Worm (Caenorhabditis elegans) whole organism, mixed stage, embryonic: ENCODE data around the gene ZK856.18.

Experiments
- M03D4.4 ChIP-seq: sonication (generic microtip); optimal IDR thresholded peaks from 2 replicates; lab custom pipeline; 2017; ENCODE audit warnings: mild to moderate bottlenecking, missing genetic modification characterization, missing compliant biosample characterization
- bed-3 ChIP-seq: fragments of 200-800 bp; sonication (Bioruptor generic); optimal IDR thresholded peaks from 3 replicates; lab custom pipeline; 2018; ENCODE audit warnings: mild to moderate bottlenecking, missing genetic modification characterization, moderate library complexity, missing compliant biosample characterization
- blmp-1 ChIP-seq: fragments of 150-350 bp; optimal IDR thresholded peaks from 2 replicates; lab custom pipeline; 2014; ENCODE audit warnings: missing biosample characterization, missing genetic modification characterization
- ceh-39 ChIP-seq: fragments of 150-350 bp; optimal IDR thresholded peaks from 2 replicates; lab custom pipeline; 2014; ENCODE audit warnings: missing biosample characterization, missing genetic modification characterization
- ceh-43 ChIP-seq: fragments of 200-800 bp; sonication (Bioruptor generic); optimal IDR thresholded peaks from 2 replicates; lab custom pipeline; 2018; ENCODE audit warnings: mild to moderate bottlenecking, missing genetic modification characterization, moderate library complexity, missing compliant biosample characterization
- ceh-83 ChIP-seq: fragments of 200-800 bp; sonication (Bioruptor generic); optimal IDR thresholded peaks from 2 replicates; lab custom pipeline; 2018; ENCODE audit warnings: mild to moderate bottlenecking, missing genetic modification characterization, missing compliant biosample characterization
- ces-1 ChIP-seq: fragments of 150-350 bp; optimal IDR thresholded peaks from 2 replicates; lab custom pipeline; 2014; ENCODE audit warnings: missing biosample characterization, missing genetic modification reagents, missing genetic modification characterization
- cnd-1 ChIP-seq: fragments of 200-800 bp; sonication (Bioruptor generic); optimal IDR thresholded peaks from 2 replicates; lab custom pipeline; 2018; ENCODE audit warnings: mild to moderate bottlenecking, missing genetic modification characterization, missing compliant biosample characterization
- drap-1 ChIP-seq: fragments of 200-800 bp; sonication (Bioruptor generic); optimal IDR thresholded peaks from 3 replicates; lab custom pipeline; 2018; ENCODE audit warnings: mild to moderate bottlenecking, missing genetic modification characterization, missing compliant biosample characterization
- elt-1 ChIP-seq: sonication (generic microtip); optimal IDR thresholded peaks from 2 replicates; lab custom pipeline; 2017; ENCODE audit warnings: missing genetic modification characterization, mild to moderate bottlenecking, missing compliant biosample characterization, antibody characterized with exemption, moderate library complexity, borderline replicate concordance; ENCODE audit not compliant: insufficient read depth
- flh-1 ChIP-seq: fragments of 200-800 bp; sonication (Bioruptor generic); optimal IDR thresholded peaks from 2 replicates; lab custom pipeline; 2018; ENCODE audit warnings: mild to moderate bottlenecking, missing genetic modification characterization, moderate library complexity, missing compliant biosample characterization
- ham-2 ChIP-seq: fragments of 200-800 bp; sonication (Bioruptor generic); optimal IDR thresholded peaks from 2 replicates; lab custom pipeline; 2018; ENCODE audit warnings: mild to moderate bottlenecking, missing genetic modification characterization, missing compliant biosample characterization
- hlh-1 ChIP-seq: fragments of 150-350 bp; optimal IDR thresholded peaks from 2 replicates; lab custom pipeline; 2014; ENCODE audit warnings: missing biosample characterization, missing genetic modification reagents, missing genetic modification characterization
- lin-13 ChIP-seq: fragments of 150-350 bp; optimal IDR thresholded peaks from 2 replicates; lab custom pipeline; 2014; ENCODE audit warnings: missing biosample characterization, missing genetic modification characterization
- lin-32 ChIP-seq: fragments of 200-800 bp; sonication (Bioruptor generic); optimal IDR thresholded peaks from 2 replicates; lab custom pipeline; 2018; ENCODE audit warnings: mild to moderate bottlenecking, missing genetic modification characterization, missing compliant biosample characterization
- lsy-2 ChIP-seq: fragments of 150-350 bp; optimal IDR thresholded peaks from 2 replicates; lab custom pipeline; 2014; ENCODE audit warnings: missing biosample characterization, missing genetic modification characterization
- mab-5 ChIP-seq: fragments of 150-350 bp; optimal IDR thresholded peaks from 2 replicates; lab custom pipeline; 2014; ENCODE audit warnings: missing biosample characterization, missing genetic modification characterization
- mep-1 ChIP-seq: fragments of 150-350 bp; optimal IDR thresholded peaks from 2 replicates; lab custom pipeline; 2017; ENCODE audit warnings: missing biosample characterization, missing genetic modification reagents, missing genetic modification characterization, inconsistent platforms
- mls-2 ChIP-seq: sonication (generic microtip); optimal IDR thresholded peaks from 2 replicates; lab custom pipeline; 2016; ENCODE audit warnings: mild to moderate bottlenecking, missing genetic modification characterization, moderate library complexity, missing compliant biosample characterization
- nhr-12 ChIP-seq: fragments of 150-350 bp; optimal IDR thresholded peaks from 2 replicates; lab custom pipeline; 2014; ENCODE audit warnings: missing biosample characterization, missing genetic modification characterization
- nhr-2 ChIP-seq: fragments of 150-350 bp; optimal IDR thresholded peaks from 2 replicates; lab custom pipeline; 2014; ENCODE audit warnings: missing biosample characterization, missing genetic modification characterization
- nhr-237 ChIP-seq: fragments of 150-350 bp; optimal IDR thresholded peaks from 2 replicates; lab custom pipeline; 2014; ENCODE audit warnings: missing biosample characterization, missing genetic modification characterization
- nhr-28 ChIP-seq: fragments of 150-350 bp; optimal IDR thresholded peaks from 2 replicates; lab custom pipeline; 2014; ENCODE audit warnings: missing biosample characterization, missing genetic modification characterization
- pha-4 ChIP-seq: fragments of 150-350 bp; optimal IDR thresholded peaks from 2 replicates; lab custom pipeline; 2018; ENCODE audit warnings: missing biosample characterization, missing genetic modification reagents, missing genetic modification characterization
- sem-2 ChIP-seq: fragments of 200-800 bp; sonication (Bioruptor generic); optimal IDR thresholded peaks from 2 replicates; lab custom pipeline; 2018; ENCODE audit warnings: mild to moderate bottlenecking, missing genetic modification characterization, missing compliant biosample characterization
- snpc-4 ChIP-seq: fragments of 150-350 bp; optimal IDR thresholded peaks from 2 replicates; lab custom pipeline; 2014; ENCODE audit warnings: missing biosample characterization, missing genetic modification characterization
- sptf-1 ChIP-seq: sonication (generic microtip); optimal IDR thresholded peaks from 2 replicates; lab custom pipeline; 2017; ENCODE audit warnings: mild to moderate bottlenecking, missing genetic modification characterization, moderate library complexity, missing compliant biosample characterization
- tbx-8 ChIP-seq: fragments of 200-800 bp; sonication (Bioruptor generic); optimal IDR thresholded peaks from 2 replicates; lab custom pipeline; 2018; ENCODE audit warnings: mild to moderate bottlenecking, missing genetic modification characterization, moderate library complexity, missing compliant biosample characterization
- unc-120 ChIP-seq: sonication (generic microtip); optimal IDR thresholded peaks from 2 replicates; lab custom pipeline; 2017; ENCODE audit warnings: missing genetic modification characterization, missing compliant biosample characterization; ENCODE audit not compliant: poor library complexity, severe bottlenecking
- unc-62 ChIP-seq: fragments of 150-350 bp; optimal IDR thresholded peaks from 2 replicates; lab custom pipeline; 2014; ENCODE audit warnings: missing biosample characterization, missing genetic modification reagents, missing genetic modification characterization
- zip-8 ChIP-seq: fragments of 150-350 bp; optimal IDR thresholded peaks from 2 replicates; lab custom pipeline; 2014; ENCODE audit warnings: missing biosample characterization, missing genetic modification characterization
- ztf-11 ChIP-seq: fragments of 150-350 bp; optimal IDR thresholded peaks from 2 replicates; lab custom pipeline; 2014; ENCODE audit warnings: missing biosample characterization, missing genetic modification characterization

Gene ZK856.18

ce11 chrV:10202340-10202739 is 16.5 kb upstream of the ZK856.18 start:
- TF ChIP-seq ceh-39 (tag; lab: Kevin White, UChicago) (no peak), lin-13 (tag; lab: Kevin White, UChicago) (no peak), pha-4 (tag; lab: Kevin White, UChicago) (no peak), lsy-2 (tag; lab: Kevin White, UChicago) (no peak)

- no peak for TF ChIP-seq ceh-83 (GFP tag; lab: Kevin White, UChicago)
- TF ChIP-seq mep-1 (tag; lab: Kevin White, UChicago): no peak
- TF ChIP-seq ham-2 (GFP tag; lab: Kevin White, UChicago): no peak
- TF ChIP-seq nhr-2 (tag; lab: Kevin White, UChicago): no peak
- no peak for TF ChIP-seq flh-1 (GFP tag; lab: Kevin White, UChicago)
Measured at ce11 chrV:10201913-10202312, 16.1 kb upstream of the ZK856.18 start, which contains the start of gene ZK856.7. ZK856.7 (plus strand) TSS chrV:10202098.

- TF ChIP-seq tbx-8 (GFP tag; lab: Kevin White, UChicago): no peak
- no peak for TF ChIP-seq ceh-43 (GFP tag; lab: Kevin White, UChicago)
- TF ChIP-seq zip-8 (tag; lab: Kevin White, UChicago): no peak
- TF ChIP-seq, all 35 proteins: peak for 0
Measured at ce11 chrV:10198386-10198785, 12.6 kb upstream of the ZK856.18 start, which contains the start of gene ZK856.6. ZK856.6 (plus strand) TSS chrV:10198686.

- TF ChIP-seq M03D4.4 (no peak), ceh-39 (tag; lab: Kevin White, UChicago) (no peak), unc-62 (GFP tag; lab: Kevin White, UChicago) (no peak), sptf-1 (tag; lab: Kevin White, UChicago) (no peak), sem-2 (GFP tag; lab: Kevin White, UChicago) (no peak), nhr-28 (tag; lab: Kevin White, UChicago) (no peak), nhr-12 (tag; lab: Kevin White, UChicago) (no peak), ceh-43 (GFP tag; lab: Kevin White, UChicago) (no peak), lin-32 (no peak), drap-1 (GFP tag; lab: Kevin White, UChicago) (no peak), flh-1 (GFP tag; lab: Kevin White, UChicago) (no peak), ztf-11 (tag; lab: Kevin White, UChicago) (no peak), elt-1 (tag; lab: Kevin White, UChicago) (no peak), snpc-4 (tag; lab: Kevin White, UChicago) (no peak), nhr-2 (tag; lab: Kevin White, UChicago) (no peak), cnd-1 (tag; lab: Kevin White, UChicago) (no peak), ces-1 (no peak), zip-8 (tag; lab: Kevin White, UChicago) (no peak), bed-3 (GFP tag; lab: Kevin White, UChicago) (no peak), nhr-237 (tag; lab: Kevin White, UChicago) (no peak)
- TF ChIP-seq, all 35 proteins: peak for 0
Measured at ce11 chrV:10191242-10191641, 5.4 kb upstream of the ZK856.18 start.

ce11 chrV:10190081-10190556 is 4.3 kb upstream of the ZK856.18 start, which contains the start of gene ZK856.5:
ZK856.5 (minus strand) TSS chrV:10190131.
- TF ChIP-seq sptf-1 (tag; lab: Kevin White, UChicago) (no peak), mab-5 (tag; lab: Kevin White, UChicago) (no peak), nhr-12 (tag; lab: Kevin White, UChicago) (no peak), mls-2 (tag; lab: Kevin White, UChicago) (no peak), pha-4 (tag; lab: Kevin White, UChicago) (no peak), hlh-1 (no peak), unc-120 (tag; lab: Kevin White, UChicago) (no peak), ztf-11 (tag; lab: Kevin White, UChicago) (no peak), flh-1 (GFP tag; lab: Kevin White, UChicago) (no peak), drap-1 (GFP tag; lab: Kevin White, UChicago) (no peak), zip-8 (tag; lab: Kevin White, UChicago) (no peak), blmp-1 (no peak)
